Worm (Caenorhabditis elegans) whole organism, late embryonic: ENCODE measurements around the gene chtl-1.

Source experiments
- ama-1 ChIP-seq: fragments of 150-350 bp; optimal IDR thresholded peaks from 2 replicates; lab custom pipeline; 2014
- lin-11 ChIP-seq: fragments of 200-800 bp; sonication (Bioruptor generic); optimal IDR thresholded peaks from 2 replicates; lab custom pipeline; 2018; ENCODE audit warnings: mild to moderate bottlenecking, missing genetic modification characterization, missing compliant biosample characterization
- ttx-3 ChIP-seq: sonication (generic microtip); optimal IDR thresholded peaks from 2 replicates; lab custom pipeline; 2016; ENCODE audit warnings: missing genetic modification reagents, missing genetic modification characterization, missing compliant biosample characterization
- unc-42 ChIP-seq: sonication (generic microtip); optimal IDR thresholded peaks from 2 replicates; lab custom pipeline; 2016; ENCODE audit warnings: missing genotype, missing genetic modification characterization, missing compliant biosample characterization

DNA sequence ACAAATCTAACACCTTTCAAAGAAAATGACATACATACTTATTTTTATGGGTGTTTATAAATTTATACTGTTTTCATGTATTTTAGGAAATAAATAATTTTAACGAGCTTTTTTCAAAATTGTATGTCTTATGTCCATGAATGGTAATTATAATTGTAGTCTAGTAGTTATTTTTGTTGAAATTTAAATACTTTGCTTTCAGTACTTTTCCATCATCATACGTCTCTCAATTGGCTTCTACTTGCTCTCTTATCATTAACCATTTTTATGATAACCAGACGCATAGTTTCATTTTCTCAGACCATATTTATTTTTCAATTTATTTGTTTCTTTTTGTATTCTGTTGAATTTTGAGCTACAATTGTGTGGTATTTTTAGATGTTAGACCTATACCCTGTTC, 1.3 kb upstream of the chtl-1 start, which contains the start of gene F35C8.5:
- TF ChIP-seq unc-42 (tag; lab: Kevin White, UChicago) (no peak), lin-11 (tag; lab: Kevin White, UChicago) (no peak), ama-1 (lab: Kevin White, UChicago) (no peak), ttx-3 (tag; lab: Kevin White, UChicago) (no peak)
